Fruit fly (Drosophila melanogaster) whole organism, wandering third instar larva: ENCODE measurements around the gene Drsl4.

Experiments
- Abd-B ChIP-seq: fragments of >200 bp; optimal IDR thresholded peaks from 2 replicates; lab custom pipeline; 2017; ENCODE audit warnings: missing biosample characterization, missing genetic modification characterization
- CG32264 ChIP-seq: fragments of 200-800 bp; sonication (Bioruptor generic); optimal IDR thresholded peaks from 2 replicates; lab custom pipeline; 2016; ENCODE audit warnings: missing biosample characterization, missing genetic modification characterization
- CG9705 ChIP-seq: fragments of 200-800 bp; sonication (Bioruptor generic); optimal IDR thresholded peaks from 2 replicates; lab custom pipeline; 2018; ENCODE audit warnings: missing biosample characterization, mild to moderate bottlenecking, missing genetic modification characterization
- CrebA ChIP-seq: fragments of 200-800 bp; sonication (Bioruptor generic); optimal IDR thresholded peaks from 2 replicates; lab custom pipeline; 2016; ENCODE audit warnings: missing biosample characterization, mild to moderate bottlenecking, missing genetic modification characterization, borderline replicate concordance
- Dfd ChIP-seq: fragments of >200 bp; optimal IDR thresholded peaks from 2 replicates; lab custom pipeline; 2017; ENCODE audit warnings: missing biosample characterization, missing genetic modification characterization
- Dif ChIP-seq: fragments of 200-275, 200-300 bp; sonication (Bioruptor generic); optimal IDR thresholded peaks from 2 replicates; lab custom pipeline; 2018; ENCODE audit warnings: missing biosample characterization, missing genetic modification characterization; ENCODE audit not compliant: partially characterized antibody
- GATAd ChIP-seq: sonication (Bioruptor generic); optimal IDR thresholded peaks from 2 replicates; lab custom pipeline; 2016; ENCODE audit warnings: missing biosample characterization, missing genetic modification characterization
- HLH106 ChIP-seq: fragments of 200-800 bp; optimal IDR thresholded peaks from 3 replicates; lab custom pipeline; 2019; ENCODE audit warnings: missing biosample characterization, mild to moderate bottlenecking, missing genetic modification characterization, moderate library complexity
- Hnf4 ChIP-seq: fragments of 200-800 bp; sonication (Bioruptor generic); optimal IDR thresholded peaks from 2 replicates; lab custom pipeline; 2016; ENCODE audit warnings: missing biosample characterization, mild to moderate bottlenecking, missing genetic modification characterization
- Hr78 ChIP-seq: fragments of >200 bp; optimal IDR thresholded peaks from 2 replicates; lab custom pipeline; 2017; ENCODE audit warnings: missing biosample characterization, missing genetic modification characterization
- Hr83 ChIP-seq: fragments of 200-300 bp; sonication (Bioruptor generic); optimal IDR thresholded peaks from 2 replicates; lab custom pipeline; 2016; ENCODE audit warnings: missing biosample characterization, mild to moderate bottlenecking, missing genetic modification characterization, moderate library complexity; ENCODE audit not compliant: poor library complexity, severe bottlenecking
- Jra ChIP-seq: sonication (Bioruptor generic); optimal IDR thresholded peaks from 2 replicates; lab custom pipeline; 2016; ENCODE audit warnings: missing biosample characterization, missing genetic modification characterization
- Mio ChIP-seq: sonication (Bioruptor generic); optimal IDR thresholded peaks from 2 replicates; lab custom pipeline; 2016; ENCODE audit warnings: missing biosample characterization, missing genetic modification characterization
- Myc ChIP-seq: fragments of >200 bp; optimal IDR thresholded peaks from 2 replicates; lab custom pipeline; 2017
- N ChIP-seq: fragments of >200 bp; optimal IDR thresholded peaks from 2 replicates; lab custom pipeline; 2018; ENCODE audit warnings: missing biosample characterization, missing external identifiers, missing genetic modification characterization
- OdsH ChIP-seq: fragments of 200-800 bp; sonication (Bioruptor generic); optimal IDR thresholded peaks from 2 replicates; lab custom pipeline; 2016; ENCODE audit warnings: missing biosample characterization, mild to moderate bottlenecking, missing genetic modification characterization
- Rel ChIP-seq, 2 experiments: fragments of 200-800 bp; sonication (Bioruptor generic) in 1 of 2; optimal IDR thresholded peaks; 2 replicates in 1 of 2; 3 replicates in 1 of 2; lab custom pipeline; 2016 to 2019; ENCODE audit warnings: mild to moderate bottlenecking in 2 of 2, missing biosample characterization in 2 of 2, missing genetic modification characterization in 2 of 2, moderate library complexity in 1 of 2
- Sp1 ChIP-seq: fragments of 200-800 bp; sonication (Bioruptor generic); optimal IDR thresholded peaks from 3 replicates; lab custom pipeline; 2019; ENCODE audit warnings: missing biosample characterization, mild to moderate bottlenecking, missing genetic modification characterization, moderate library complexity
- Vsx2 ChIP-seq: fragments of 200-300, 225-300 bp; sonication (Bioruptor generic); optimal IDR thresholded peaks from 2 replicates; lab custom pipeline; 2018; ENCODE audit warnings: missing biosample characterization, missing genetic modification characterization; ENCODE audit not compliant: partially characterized antibody
- br ChIP-seq: fragments of 200-800 bp; sonication (Bioruptor generic); optimal IDR thresholded peaks from 2 replicates; lab custom pipeline; 2016; ENCODE audit warnings: missing biosample characterization, missing genetic modification characterization
- brk ChIP-seq: fragments of 200-800 bp; sonication (Bioruptor generic); optimal IDR thresholded peaks from 2 replicates; lab custom pipeline; 2016; ENCODE audit warnings: missing biosample characterization, mild to moderate bottlenecking, missing genetic modification characterization
- dl ChIP-seq, 2 experiments: fragments of 175-275, 200-275 bp in 1 of 2; fragments of 200-275 bp in 1 of 2; sonication (Bioruptor generic); optimal IDR thresholded peaks; lab custom pipeline; 2018; ENCODE audit warnings: mild to moderate bottlenecking in 2 of 2, missing biosample characterization in 2 of 2, missing genetic modification characterization in 2 of 2, moderate library complexity in 2 of 2; ENCODE audit not compliant: partially characterized antibody in 2 of 2, insufficient read depth in 1 of 2
- dmrt93B ChIP-seq: fragments of 200-800 bp; sonication (Bioruptor generic); optimal IDR thresholded peaks from 2 replicates; lab custom pipeline; 2018; ENCODE audit warnings: missing biosample characterization, mild to moderate bottlenecking, missing genetic modification characterization
- dsf ChIP-seq: sonication (Bioruptor generic); optimal IDR thresholded peaks from 2 replicates; lab custom pipeline; 2016; ENCODE audit warnings: missing biosample characterization, missing genetic modification characterization, borderline replicate concordance
- ey ChIP-seq: fragments of 200-800 bp; sonication (Bioruptor generic); optimal IDR thresholded peaks from 2 replicates; lab custom pipeline; 2016; ENCODE audit warnings: missing biosample characterization, missing genetic modification characterization
- foxo ChIP-seq, 2 experiments: fragments of 200-800 bp; sonication (Bioruptor generic); optimal IDR thresholded peaks; 2 replicates in 1 of 2; 3 replicates in 1 of 2; lab custom pipeline; 2016 to 2017; ENCODE audit warnings: missing biosample characterization in 2 of 2, missing genetic modification characterization in 2 of 2
- fru ChIP-seq: fragments of 200-800 bp; sonication (Bioruptor generic); optimal IDR thresholded peaks from 3 replicates; lab custom pipeline; 2016; ENCODE audit warnings: missing biosample characterization, mild to moderate bottlenecking, missing genetic modification characterization
- h ChIP-seq: fragments of 200-800 bp; sonication (Bioruptor generic); optimal IDR thresholded peaks from 3 replicates; lab custom pipeline; 2016; ENCODE audit warnings: missing biosample characterization, mild to moderate bottlenecking, missing genetic modification characterization
- jim ChIP-seq: fragments of 175-275, 200-325 bp; sonication (Bioruptor generic); optimal IDR thresholded peaks from 2 replicates; lab custom pipeline; 2016; ENCODE audit warnings: missing biosample characterization, mild to moderate bottlenecking, missing genetic modification characterization
- lola ChIP-seq: fragments of >200 bp; optimal IDR thresholded peaks from 2 replicates; lab custom pipeline; 2017; ENCODE audit warnings: missing biosample characterization, missing genetic modification characterization
- pan ChIP-seq: fragments of >200 bp; optimal IDR thresholded peaks from 2 replicates; lab custom pipeline; 2017
- psq ChIP-seq: fragments of 200-800 bp; sonication (Bioruptor generic); optimal IDR thresholded peaks from 3 replicates; lab custom pipeline; 2017; ENCODE audit warnings: missing biosample characterization, mild to moderate bottlenecking, missing genetic modification characterization, moderate library complexity
- rgr ChIP-seq: fragments of 200-800 bp; sonication (Bioruptor generic); optimal IDR thresholded peaks from 3 replicates; lab custom pipeline; 2016; ENCODE audit warnings: missing biosample characterization, mild to moderate bottlenecking, missing genetic modification characterization
- sage ChIP-seq: fragments of 200-800 bp; sonication (Bioruptor generic); optimal IDR thresholded peaks from 2 replicates; lab custom pipeline; 2016; ENCODE audit warnings: missing biosample characterization, mild to moderate bottlenecking, missing genetic modification characterization
- sv ChIP-seq: fragments of 200-800 bp; sonication (Bioruptor generic); optimal IDR thresholded peaks from 3 replicates; lab custom pipeline; 2016; ENCODE audit warnings: missing biosample characterization, missing genetic modification characterization
- tai ChIP-seq: sonication (Bioruptor generic); optimal IDR thresholded peaks from 2 replicates; lab custom pipeline; 2016; ENCODE audit warnings: missing biosample characterization, missing genetic modification characterization
- usp ChIP-seq: fragments of >200 bp; optimal IDR thresholded peaks from 2 replicates; lab custom pipeline; 2017; ENCODE audit warnings: missing biosample characterization, missing genetic modification characterization
- woc ChIP-seq: sonication (Bioruptor generic); optimal IDR thresholded peaks from 2 replicates; lab custom pipeline; 2016; ENCODE audit warnings: missing biosample characterization, mild to moderate bottlenecking, missing genetic modification characterization

Drsl4 gene

DNA sequence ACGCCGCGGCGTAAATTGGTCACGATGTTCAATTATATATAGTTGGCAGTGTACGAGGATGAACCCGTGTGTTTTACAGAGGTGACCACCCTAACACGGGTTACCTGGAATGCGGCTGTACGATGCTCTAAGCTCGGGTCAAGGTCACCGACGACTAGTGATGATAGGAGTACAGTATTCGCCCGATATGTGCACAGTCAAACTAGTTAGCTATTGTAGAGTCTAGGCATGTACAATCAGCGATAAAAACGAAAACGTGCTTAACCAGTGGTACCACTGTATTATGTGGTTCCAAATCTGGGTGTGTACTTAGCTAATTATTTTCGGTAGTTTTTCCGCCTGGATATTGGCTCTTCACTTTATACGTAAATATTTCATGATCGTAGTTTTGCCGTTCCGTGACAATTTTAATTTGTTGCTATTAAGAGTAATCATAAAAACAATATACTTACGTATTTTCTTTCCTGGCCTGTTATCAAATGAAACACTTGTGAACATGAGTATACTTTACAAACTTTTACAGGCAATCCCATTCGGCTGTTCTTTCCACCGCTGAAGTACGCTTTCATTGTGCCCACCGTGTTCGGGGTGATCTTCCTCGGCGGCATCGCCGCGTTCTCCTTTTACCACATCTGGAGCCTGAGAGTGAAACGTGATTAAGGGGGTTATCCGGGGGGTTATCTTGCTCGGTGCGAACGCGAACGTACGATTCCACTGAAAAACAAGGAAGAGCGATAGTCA is 4.7 kb downstream of the Drsl4 start:
- TF ChIP-seq dsf, result no peak
- no peak for TF ChIP-seq ey (GFP tag; lab: Kevin White, UChicago)
- TF ChIP-seq tai (GFP tag; lab: Kevin White, UChicago), result no peak
- no peak for TF ChIP-seq pan
- no peak for TF ChIP-seq Hr78 (GFP tag; lab: Kevin White, UChicago)
- TF ChIP-seq lola (GFP tag; lab: Kevin White, UChicago), result no peak
- TF ChIP-seq rgr (GFP tag; lab: Kevin White, UChicago), result peak; percentile 29
- TF ChIP-seq Hnf4 (GFP tag; lab: Kevin White, UChicago), result no peak
- TF ChIP-seq sv, result no peak
- TF ChIP-seq CG9705, result no peak
- TF ChIP-seq woc (GFP tag; lab: Kevin White, UChicago), result no peak
- TF ChIP-seq Mio (GFP tag; lab: Kevin White, UChicago), result no peak
- no peak for TF ChIP-seq brk (GFP tag; lab: Kevin White, UChicago)
- peak; percentile 1 for TF ChIP-seq Jra (GFP tag; lab: Kevin White, UChicago)
- no peak for TF ChIP-seq Rel (GFP tag; optimal IDR thresholded peaks at IDR 0.05; lab: Kevin White, UChicago)
- peak; percentile 87 for TF ChIP-seq Rel (tag; optimal IDR thresholded peaks at IDR 0.05; lab: Kevin White, UChicago)
- TF ChIP-seq Dif, result no peak
- TF ChIP-seq OdsH (GFP tag; lab: Kevin White, UChicago), result no peak
- TF ChIP-seq br (GFP tag; lab: Kevin White, UChicago), result peak; percentile 28
- TF ChIP-seq sage (GFP tag; lab: Kevin White, UChicago), result no peak
- TF ChIP-seq dl (GFP tag; optimal IDR thresholded peaks at IDR 0.05; lab: Kevin White, UChicago; ENCODE audit: insufficient read depth in 1 of 2, partially characterized antibody in 2 of 2), result no peak
- TF ChIP-seq h (GFP tag; lab: Kevin White, UChicago), result no peak
- TF ChIP-seq fru, result no peak
- TF ChIP-seq usp (GFP tag; lab: Kevin White, UChicago), result no peak
- no peak for TF ChIP-seq Abd-B
- no peak for TF ChIP-seq dmrt93B (GFP tag; lab: Kevin White, UChicago)
- no peak for TF ChIP-seq psq (GFP tag; lab: Kevin White, UChicago)
- peak; percentile 1 for TF ChIP-seq Sp1 (GFP tag; lab: Kevin White, UChicago)
- TF ChIP-seq Vsx2 (GFP tag; lab: Kevin White, UChicago), result no peak
- TF ChIP-seq jim (GFP tag; lab: Kevin White, UChicago), result no peak
- TF ChIP-seq N (GFP tag; lab: Kevin White, UChicago), result no peak
- no peak for TF ChIP-seq Hr83 (GFP tag; lab: Kevin White, UChicago)
- TF ChIP-seq Dfd (GFP tag; lab: Kevin White, UChicago), result no peak
- TF ChIP-seq foxo (GFP tag; optimal IDR thresholded peaks at IDR 0.05; lab: Kevin White, UChicago), result peak in 1 of 2 experiments; percentile 5
- TF ChIP-seq HLH106 (tag; lab: Kevin White, UChicago), result no peak
- no peak for TF ChIP-seq CrebA
- no peak for TF ChIP-seq CG32264 (GFP tag; lab: Kevin White, UChicago)
- no peak for TF ChIP-seq GATAd (GFP tag; lab: Kevin White, UChicago)
- no peak for TF ChIP-seq Myc
- TF ChIP-seq, all 38 proteins: peak for 6

dm6 chr3L:3325597-3325924 is 10.1 kb downstream of the Drsl4 start:
- no peak for TF ChIP-seq dmrt93B (GFP tag; lab: Kevin White, UChicago)
- no peak for TF ChIP-seq foxo (GFP tag; optimal IDR thresholded peaks at IDR 0.05; lab: Kevin White, UChicago)
- no peak for TF ChIP-seq psq (GFP tag; lab: Kevin White, UChicago)
- TF ChIP-seq Vsx2 (GFP tag; lab: Kevin White, UChicago), result no peak
- no peak for TF ChIP-seq Jra (GFP tag; lab: Kevin White, UChicago)
- TF ChIP-seq br (GFP tag; lab: Kevin White, UChicago), result no peak
- no peak for TF ChIP-seq tai (GFP tag; lab: Kevin White, UChicago)
- no peak for TF ChIP-seq Dfd (GFP tag; lab: Kevin White, UChicago)
- no peak for TF ChIP-seq Hr78 (GFP tag; lab: Kevin White, UChicago)
- TF ChIP-seq CG32264 (GFP tag; lab: Kevin White, UChicago), result no peak
- TF ChIP-seq ey (GFP tag; lab: Kevin White, UChicago), result no peak
- TF ChIP-seq sage (GFP tag; lab: Kevin White, UChicago), result no peak
- no peak for TF ChIP-seq CG9705
- TF ChIP-seq lola (GFP tag; lab: Kevin White, UChicago), result no peak
- TF ChIP-seq, all 38 proteins: peak for 0
